Worm (Caenorhabditis elegans) whole organism, early embryonic: ENCODE results near the gene asg-2.
A peak's percentile ranks its signal among the peaks of the same experiment; 100 is the strongest.

ENCODE experiments used
- ama-1 ChIP-seq: fragments of 150-350 bp; optimal IDR thresholded peaks from 2 replicates; lab custom pipeline; 2014
- flt-1 ChIP-seq: fragments of 200-800 bp; sonication (Bioruptor generic); IDR thresholded peaks from 2 replicates; pipeline ENCODE4 v1.3.6; 2022; ENCODE audit warnings: missing genetic modification characterization, missing compliant biosample characterization
- pes-1 ChIP-seq: fragments of 200-800 bp; sonication (Bioruptor generic); IDR thresholded peaks from 2 replicates; pipeline ENCODE4 v1.3.6; 2022; ENCODE audit warnings: missing genetic modification reagents, missing genetic modification characterization, missing compliant biosample characterization

DNA sequence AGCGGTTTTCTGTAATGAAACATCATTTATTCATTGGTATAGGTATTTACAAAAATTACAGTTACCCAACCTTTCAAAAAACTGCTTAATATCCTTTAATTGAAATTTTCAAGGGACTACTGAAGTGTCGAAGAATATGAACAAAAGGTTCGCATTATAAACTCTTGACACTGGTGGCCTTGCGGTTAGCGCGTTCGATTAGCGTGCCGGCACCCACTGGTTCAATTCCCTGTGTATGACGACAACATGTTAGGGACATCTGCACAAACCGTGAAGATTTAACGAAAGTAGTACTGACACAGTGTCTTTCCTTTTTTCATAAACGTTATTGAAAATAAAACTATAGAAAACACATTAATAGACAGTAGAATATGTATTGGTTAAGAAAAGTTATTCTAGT lies 26.6 kb downstream of the asg-2 start:
- TF ChIP-seq ama-1 (lab: Kevin White, UChicago) (no peak), pes-1 (GFP tag; lab: Robert Waterston, UW) (no peak), flt-1 (GFP tag; lab: Robert Waterston, UW) (peak; percentile 47; the same call in 1 of the 2 replicates)
